Fruit fly (Drosophila melanogaster): ENCODE data around the gene Tao.

dm6 chrX:19546658-19547038 lies 33.0 kb downstream of the Tao start:
- TF ChIP-seq h (optimal IDR thresholded peaks at IDR 0.05) (no peak), psq (optimal IDR thresholded peaks at IDR 0.05) (no peak), ttk (optimal IDR thresholded peaks at IDR 0.05) (no peak)
